Worm (Caenorhabditis elegans) whole organism, late embryonic: ENCODE measurements around the gene C15C8.7.
A peak's percentile ranks its signal among the peaks of the same experiment; 100 is the strongest.

Experiments
- C08G9.2 ChIP-seq: sonication (generic microtip); optimal IDR thresholded peaks from 2 replicates; lab custom pipeline; 2016; ENCODE audit warnings: mild to moderate bottlenecking, missing genetic modification characterization, moderate library complexity, missing compliant biosample characterization
- F13H6.1 ChIP-seq: sonication (generic microtip); optimal IDR thresholded peaks from 2 replicates; lab custom pipeline; 2016; ENCODE audit warnings: missing genetic modification characterization, missing compliant biosample characterization
- K02D7.2 ChIP-seq: sonication (generic microtip); optimal IDR thresholded peaks from 2 replicates; lab custom pipeline; 2017; ENCODE audit warnings: mild to moderate bottlenecking, missing genetic modification characterization, missing compliant biosample characterization
- K09A11.1 ChIP-seq: sonication (generic microtip); optimal IDR thresholded peaks from 2 replicates; lab custom pipeline; 2017; ENCODE audit warnings: antibody characterized with exemption, mild to moderate bottlenecking, missing genetic modification characterization, missing compliant biosample characterization; ENCODE audit not compliant: insufficient read depth
- T23F11.4 ChIP-seq: fragments of 200-800 bp; sonication (Bioruptor generic); optimal IDR thresholded peaks from 2 replicates; lab custom pipeline; 2018; ENCODE audit warnings: mild to moderate bottlenecking, missing genetic modification characterization, missing compliant biosample characterization
- Y22D7AL.16 ChIP-seq: sonication (generic microtip); optimal IDR thresholded peaks from 2 replicates; lab custom pipeline; 2016; ENCODE audit warnings: missing genetic modification characterization, missing compliant biosample characterization
- ama-1 ChIP-seq: fragments of 150-350 bp; optimal IDR thresholded peaks from 2 replicates; lab custom pipeline; 2014
- ceh-18 ChIP-seq: sonication (generic microtip); optimal IDR thresholded peaks from 2 replicates; lab custom pipeline; 2016; ENCODE audit warnings: missing genetic modification characterization, missing compliant biosample characterization
- ceh-19 ChIP-seq: fragments of 200-800 bp; sonication (Bioruptor generic); optimal IDR thresholded peaks from 2 replicates; lab custom pipeline; 2018; ENCODE audit warnings: mild to moderate bottlenecking, missing genetic modification characterization, missing compliant biosample characterization
- ceh-2 ChIP-seq: sonication (generic microtip); optimal IDR thresholded peaks from 2 replicates; lab custom pipeline; 2016; ENCODE audit warnings: missing genotype, missing genetic modification characterization, missing compliant biosample characterization
- ceh-24 ChIP-seq: sonication (generic microtip); optimal IDR thresholded peaks from 2 replicates; lab custom pipeline; 2016; ENCODE audit warnings: mild to moderate bottlenecking, missing genetic modification characterization, missing compliant biosample characterization
- ceh-31 ChIP-seq: sonication (generic microtip); optimal IDR thresholded peaks from 2 replicates; lab custom pipeline; 2016; ENCODE audit warnings: missing genetic modification characterization, missing compliant biosample characterization
- ceh-48 ChIP-seq: sonication (generic microtip); optimal IDR thresholded peaks from 2 replicates; lab custom pipeline; 2016; ENCODE audit warnings: missing genetic modification characterization, inconsistent platforms, missing compliant biosample characterization
- ceh-6 ChIP-seq: fragments of 200-800 bp; sonication (Bioruptor generic); optimal IDR thresholded peaks from 2 replicates; lab custom pipeline; 2018; ENCODE audit warnings: mild to moderate bottlenecking, missing genetic modification characterization, missing compliant biosample characterization
- che-1 ChIP-seq: sonication (generic microtip); optimal IDR thresholded peaks from 2 replicates; lab custom pipeline; 2016; ENCODE audit warnings: mild to moderate bottlenecking, missing genetic modification characterization, missing compliant biosample characterization
- dmd-4 ChIP-seq: sonication (generic microtip); optimal IDR thresholded peaks from 2 replicates; lab custom pipeline; 2016; ENCODE audit warnings: borderline replicate concordance, missing genetic modification characterization, missing compliant biosample characterization
- dve-1 ChIP-seq: sonication (generic microtip); optimal IDR thresholded peaks from 2 replicates; lab custom pipeline; 2017; ENCODE audit warnings: antibody characterized with exemption, mild to moderate bottlenecking, missing genetic modification characterization, missing compliant biosample characterization
- ets-4 ChIP-seq: sonication (generic microtip); optimal IDR thresholded peaks from 2 replicates; lab custom pipeline; 2016; ENCODE audit warnings: missing genetic modification characterization, missing compliant biosample characterization
- fkh-6 ChIP-seq: sonication (generic microtip); optimal IDR thresholded peaks from 2 replicates; lab custom pipeline; 2016; ENCODE audit warnings: missing genetic modification characterization, missing compliant biosample characterization
- gmeb-2 ChIP-seq: sonication (generic microtip); optimal IDR thresholded peaks from 2 replicates; lab custom pipeline; 2016; ENCODE audit warnings: missing genetic modification characterization, inconsistent platforms, missing compliant biosample characterization
- hlh-15 ChIP-seq: sonication (generic microtip); optimal IDR thresholded peaks from 2 replicates; lab custom pipeline; 2016; ENCODE audit warnings: missing genetic modification characterization, missing compliant biosample characterization
- hlh-30 ChIP-seq: sonication (generic microtip); optimal IDR thresholded peaks from 2 replicates; lab custom pipeline; 2017; ENCODE audit warnings: antibody characterized with exemption, missing genetic modification characterization, missing compliant biosample characterization; ENCODE audit not compliant: insufficient read depth
- hlh-6 ChIP-seq: sonication (generic microtip); optimal IDR thresholded peaks from 2 replicates; lab custom pipeline; 2016; ENCODE audit warnings: missing genotype, missing genetic modification characterization, missing compliant biosample characterization
- hlh-8 ChIP-seq: sonication (generic microtip); optimal IDR thresholded peaks from 2 replicates; lab custom pipeline; 2016; ENCODE audit warnings: missing genotype, missing genetic modification characterization, missing compliant biosample characterization
- lim-6 ChIP-seq: sonication (generic microtip); optimal IDR thresholded peaks from 2 replicates; lab custom pipeline; 2016; ENCODE audit warnings: missing genetic modification characterization, missing compliant biosample characterization
- lin-11 ChIP-seq: fragments of 200-800 bp; sonication (Bioruptor generic); optimal IDR thresholded peaks from 2 replicates; lab custom pipeline; 2018; ENCODE audit warnings: mild to moderate bottlenecking, missing genetic modification characterization, missing compliant biosample characterization
- madf-2 ChIP-seq: sonication (generic microtip); optimal IDR thresholded peaks from 2 replicates; lab custom pipeline; 2017; ENCODE audit warnings: missing genetic modification characterization, missing compliant biosample characterization
- mec-3 ChIP-seq: sonication (generic microtip); optimal IDR thresholded peaks from 2 replicates; lab custom pipeline; 2016; ENCODE audit warnings: borderline replicate concordance, missing genetic modification characterization, missing compliant biosample characterization
- nfya-1 ChIP-seq: sonication (generic microtip); optimal IDR thresholded peaks from 2 replicates; lab custom pipeline; 2017; ENCODE audit warnings: missing genetic modification characterization, mild to moderate bottlenecking, missing compliant biosample characterization, antibody characterized with exemption, moderate library complexity
- nhr-11 ChIP-seq: fragments of 150-350 bp; optimal IDR thresholded peaks from 2 replicates; lab custom pipeline; 2014; ENCODE audit warnings: missing biosample characterization, missing genetic modification characterization
- nhr-232 ChIP-seq: sonication (generic microtip); optimal IDR thresholded peaks from 2 replicates; lab custom pipeline; 2016; ENCODE audit warnings: missing genetic modification characterization, missing compliant biosample characterization
- pax-1 ChIP-seq: fragments of 150-350 bp; optimal IDR thresholded peaks from 2 replicates; lab custom pipeline; 2014; ENCODE audit warnings: missing biosample characterization, missing genetic modification characterization
- pha-2 ChIP-seq: sonication (generic microtip); optimal IDR thresholded peaks from 2 replicates; lab custom pipeline; 2017; ENCODE audit warnings: mild to moderate bottlenecking, missing genetic modification characterization, missing compliant biosample characterization
- pqm-1 ChIP-seq: sonication (generic microtip); optimal IDR thresholded peaks from 2 replicates; lab custom pipeline; 2016; ENCODE audit warnings: missing genetic modification characterization, missing compliant biosample characterization
- ref-2 ChIP-seq: sonication (generic microtip); optimal IDR thresholded peaks from 2 replicates; lab custom pipeline; 2016; ENCODE audit warnings: missing genetic modification characterization, missing compliant biosample characterization
- rnt-1 ChIP-seq: sonication (generic microtip); optimal IDR thresholded peaks from 2 replicates; lab custom pipeline; 2016; ENCODE audit warnings: missing genetic modification characterization, missing compliant biosample characterization
- sdc-2 ChIP-seq: sonication (generic microtip); optimal IDR thresholded peaks from 2 replicates; lab custom pipeline; 2016; ENCODE audit warnings: missing genotype, missing genetic modification characterization, missing compliant biosample characterization
- sox-4 ChIP-seq: sonication (generic microtip); optimal IDR thresholded peaks from 2 replicates; lab custom pipeline; 2017; ENCODE audit warnings: mild to moderate bottlenecking, missing genetic modification characterization, inconsistent platforms, missing compliant biosample characterization
- tbx-2 ChIP-seq: sonication (generic microtip); optimal IDR thresholded peaks from 2 replicates; lab custom pipeline; 2016; ENCODE audit warnings: missing genetic modification characterization, missing compliant biosample characterization
- ttx-3 ChIP-seq: sonication (generic microtip); optimal IDR thresholded peaks from 2 replicates; lab custom pipeline; 2016; ENCODE audit warnings: missing genetic modification reagents, missing genetic modification characterization, missing compliant biosample characterization
- unc-3 ChIP-seq, 2 experiments: fragments of 200-800 bp in 1 of 2; sonication (Bioruptor generic) in 1 of 2; sonication (generic microtip) in 1 of 2; conservative IDR thresholded peaks in 1 of 2; optimal IDR thresholded peaks in 1 of 2; 2 replicates each; pipeline versions ENCODE4 v1.3.6 to Lab custom; 2016 to 2022; ENCODE audit warnings: missing compliant biosample characterization in 2 of 2, missing genetic modification characterization in 2 of 2, missing genetic modification reagents in 1 of 2
- unc-42 ChIP-seq: sonication (generic microtip); optimal IDR thresholded peaks from 2 replicates; lab custom pipeline; 2016; ENCODE audit warnings: missing genotype, missing genetic modification characterization, missing compliant biosample characterization
- zip-5 ChIP-seq: sonication (generic microtip); optimal IDR thresholded peaks from 2 replicates; lab custom pipeline; 2016; ENCODE audit warnings: missing genetic modification characterization, missing compliant biosample characterization
- ztf-16 ChIP-seq: sonication (generic microtip); optimal IDR thresholded peaks from 2 replicates; lab custom pipeline; 2017; ENCODE audit warnings: missing genetic modification characterization, missing compliant biosample characterization

Gene C15C8.7

ce11 chrV:12780248-12780647 is 35.4 kb upstream of the C15C8.7 start (continued):
- TF ChIP-seq ceh-2 (tag; lab: Kevin White, UChicago), result peak; percentile 82
- TF ChIP-seq mec-3 (tag; lab: Kevin White, UChicago), result no peak
- TF ChIP-seq ztf-16, result peak; percentile 91
- TF ChIP-seq nfya-1, result peak; percentile 69
- peak; percentile 88 for TF ChIP-seq K02D7.2 (tag; lab: Kevin White, UChicago)
- TF ChIP-seq fkh-6 (tag; lab: Kevin White, UChicago), result peak; percentile 92
- TF ChIP-seq ceh-31 (tag; lab: Kevin White, UChicago), result peak; percentile 73
- TF ChIP-seq ceh-24 (tag; lab: Kevin White, UChicago), result peak; percentile 47
- peak; percentile 81 for TF ChIP-seq dve-1
- TF ChIP-seq pha-2 (tag; lab: Kevin White, UChicago), result peak; percentile 92
- TF ChIP-seq zip-5, result peak; percentile 82
- TF ChIP-seq F13H6.1 (tag; lab: Kevin White, UChicago), result peak; percentile 81
- peak; percentile 68 for TF ChIP-seq K09A11.1
- TF ChIP-seq tbx-2, result peak; percentile 85
- peak; percentile 90 for TF ChIP-seq T23F11.4 (GFP tag; lab: Kevin White, UChicago)
- peak; percentile 86 for TF ChIP-seq hlh-15 (tag; lab: Kevin White, UChicago)
- TF ChIP-seq che-1 (tag; lab: Kevin White, UChicago), result peak; percentile 90
- TF ChIP-seq sdc-2, result peak; percentile 73
- peak; percentile 94 for TF ChIP-seq sox-4
- TF ChIP-seq ceh-48 (tag; lab: Kevin White, UChicago), result peak; percentile 77
- peak; percentile 92 for TF ChIP-seq gmeb-2 (tag; lab: Kevin White, UChicago)
- TF ChIP-seq dmd-4 (tag; lab: Kevin White, UChicago), result peak; percentile 80
- TF ChIP-seq unc-3 (GFP tag; conservative IDR thresholded peaks at IDR 0.05; lab: Robert Waterston, UW), result peak; percentile 96
- TF ChIP-seq unc-3 (tag; optimal IDR thresholded peaks at IDR 0.05; lab: Kevin White, UChicago), result peak; percentile 84
- peak; percentile 51 for TF ChIP-seq hlh-8
- TF ChIP-seq hlh-6 (tag; lab: Kevin White, UChicago), result peak; percentile 96
- TF ChIP-seq lim-6 (tag; lab: Kevin White, UChicago), result peak; percentile 75
- TF ChIP-seq ceh-18 (tag; lab: Kevin White, UChicago), result peak; percentile 75
- TF ChIP-seq lin-11, result peak; percentile 86
- peak; percentile 92 for TF ChIP-seq ceh-6 (GFP tag; lab: Kevin White, UChicago)
- peak; percentile 30 for TF ChIP-seq hlh-30 (tag; lab: Kevin White, UChicago)
- no peak for TF ChIP-seq nhr-11 (tag; lab: Kevin White, UChicago)
- TF ChIP-seq ttx-3, result peak; percentile 88
- peak; percentile 91 for TF ChIP-seq ref-2
- peak; percentile 89 for TF ChIP-seq nhr-232 (tag; lab: Kevin White, UChicago)
- no peak for TF ChIP-seq ama-1 (lab: Kevin White, UChicago)
- TF ChIP-seq rnt-1 (tag; lab: Kevin White, UChicago), result peak; percentile 69
- TF ChIP-seq ceh-19 (GFP tag; lab: Kevin White, UChicago), result peak; percentile 95
- TF ChIP-seq pax-1, result peak; percentile 7
- TF ChIP-seq, all 69 proteins: peak for 61

- TF ChIP-seq pqm-1 (tag; lab: Kevin White, UChicago), result no peak
- no peak for TF ChIP-seq hlh-8
- no peak for TF ChIP-seq F13H6.1 (tag; lab: Kevin White, UChicago)
- no peak for TF ChIP-seq unc-42 (tag; lab: Kevin White, UChicago)
- TF ChIP-seq nhr-11 (tag; lab: Kevin White, UChicago), result no peak
- TF ChIP-seq ets-4 (tag; lab: Kevin White, UChicago), result no peak
- no peak for TF ChIP-seq sdc-2
- TF ChIP-seq che-1 (tag; lab: Kevin White, UChicago), result no peak
- no peak for TF ChIP-seq madf-2 (tag; lab: Kevin White, UChicago)
- no peak for TF ChIP-seq ceh-2 (tag; lab: Kevin White, UChicago)
- no peak for TF ChIP-seq sox-4
- TF ChIP-seq lin-11, result no peak
- TF ChIP-seq nhr-232 (tag; lab: Kevin White, UChicago), result no peak
- TF ChIP-seq ceh-48 (tag; lab: Kevin White, UChicago), result no peak
- no peak for TF ChIP-seq Y22D7AL.16 (tag; lab: Kevin White, UChicago)
- no peak for TF ChIP-seq pax-1
- TF ChIP-seq C08G9.2 (tag; lab: Kevin White, UChicago), result no peak
These were observed 29.0 kb upstream of the C15C8.7 start for ce11 chrV:12773852-12774251.
